Worm (Caenorhabditis elegans) whole organism, L4 larva: ENCODE results near the gene Y37D8A.19.

ENCODE experiments used
- F26F4.8 ChIP-seq: fragments of 200-800 bp; sonication (Bioruptor generic); conservative IDR thresholded peaks from 2 replicates; pipeline ENCODE4 v1.3.6; 2022; ENCODE audit warnings: missing genetic modification characterization, missing compliant biosample characterization
- F44E2.7 ChIP-seq: fragments of 200-800 bp; sonication (Bioruptor generic); IDR thresholded peaks from 2 replicates; pipeline ENCODE4 v2.1.2; 2022; ENCODE audit warnings: missing genetic modification characterization, missing compliant biosample characterization
- T26A8.4 ChIP-seq: fragments of 200-800 bp; sonication (Bioruptor generic); IDR thresholded peaks from 2 replicates; pipeline ENCODE4 v1.3.6; 2022; ENCODE audit warnings: missing genetic modification characterization, missing compliant biosample characterization
- Y75B8A.6 ChIP-seq: fragments of 200-800 bp; sonication (Bioruptor generic); IDR thresholded peaks from 2 replicates; pipeline ENCODE4 v1.3.6; 2022; ENCODE audit warnings: missing genetic modification reagents, missing genetic modification characterization, missing compliant biosample characterization
- ceh-32 ChIP-seq: sonication (generic microtip); optimal IDR thresholded peaks from 2 replicates; lab custom pipeline; 2016; ENCODE audit warnings: mild to moderate bottlenecking, missing genetic modification characterization, missing compliant biosample characterization; ENCODE audit not compliant: poor library complexity
- ceh-44 ChIP-seq: fragments of 200-800 bp; sonication (Bioruptor generic); IDR thresholded peaks from 2 replicates; pipeline ENCODE4 v1.3.6; 2022; ENCODE audit warnings: missing genetic modification reagents, missing genetic modification characterization, missing compliant biosample characterization
- cey-2 ChIP-seq: sonication (generic microtip); optimal IDR thresholded peaks from 3 replicates; lab custom pipeline; 2017; ENCODE audit warnings: missing genetic modification characterization, mild to moderate bottlenecking, missing compliant biosample characterization, antibody characterized with exemption, borderline replicate concordance; ENCODE audit not compliant: insufficient read depth
- dmd-6 ChIP-seq: fragments of 200-800 bp; sonication (Bioruptor generic); IDR thresholded peaks from 2 replicates; pipeline ENCODE4 v1.3.6; 2022; ENCODE audit warnings: missing genetic modification reagents, missing genetic modification characterization, missing compliant biosample characterization
- dmd-8 ChIP-seq: fragments of 200-800 bp; sonication (Bioruptor generic); IDR thresholded peaks from 2 replicates; pipeline ENCODE4 v1.3.6; 2022; ENCODE audit warnings: missing genetic modification characterization, missing compliant biosample characterization
- dpl-1 ChIP-seq: fragments of 150-350 bp; optimal IDR thresholded peaks from 2 replicates; lab custom pipeline; 2014; ENCODE audit warnings: missing biosample characterization, missing genetic modification reagents, missing genetic modification characterization
- egl-43 ChIP-seq: fragments of 200-800 bp; sonication (Bioruptor generic); IDR thresholded peaks from 2 replicates; pipeline ENCODE4 v1.3.6; 2022; ENCODE audit warnings: missing genetic modification reagents, missing genetic modification characterization, missing compliant biosample characterization
- fkh-10 ChIP-seq: fragments of 150-350 bp; optimal IDR thresholded peaks from 2 replicates; lab custom pipeline; 2014; ENCODE audit warnings: missing biosample characterization, missing genetic modification reagents, missing genetic modification characterization
- hif-1 ChIP-seq, 2 experiments: sonication (generic microtip); optimal IDR thresholded peaks; 2 replicates each; lab custom pipeline; 2016 to 2017; ENCODE audit warnings: missing compliant biosample characterization in 2 of 2, missing genetic modification characterization in 2 of 2, missing genetic modification reagents in 2 of 2, missing genotype in 2 of 2, mild to moderate bottlenecking in 1 of 2
- hlh-11 ChIP-seq: fragments of 200-800 bp; sonication (Bioruptor generic); optimal IDR thresholded peaks from 2 replicates; lab custom pipeline; 2018; ENCODE audit warnings: mild to moderate bottlenecking, missing genetic modification characterization, missing compliant biosample characterization
- hlh-30 ChIP-seq: sonication (generic microtip); optimal IDR thresholded peaks from 2 replicates; lab custom pipeline; 2017; ENCODE audit warnings: antibody characterized with exemption, mild to moderate bottlenecking, missing genetic modification characterization, missing compliant biosample characterization; ENCODE audit not compliant: insufficient read depth
- hmg-1.1 ChIP-seq: fragments of 200-800 bp; sonication (Bioruptor generic); IDR thresholded peaks from 2 replicates; pipeline ENCODE4 v1.3.6; 2022; ENCODE audit warnings: missing genetic modification reagents, missing genetic modification characterization, missing compliant biosample characterization
- jun-1 ChIP-seq: fragments of 150-350 bp; optimal IDR thresholded peaks from 2 replicates; lab custom pipeline; 2014; ENCODE audit warnings: missing biosample characterization, missing genetic modification reagents, missing genetic modification characterization
- lin-15B ChIP-seq: fragments of 150-350 bp; sonication (generic microtip); optimal IDR thresholded peaks from 3 replicates; lab custom pipeline; 2014; ENCODE audit warnings: missing biosample characterization, missing genetic modification characterization
- mep-1 ChIP-seq: fragments of 150-350 bp; sonication (generic microtip); optimal IDR thresholded peaks from 3 replicates; lab custom pipeline; 2014; ENCODE audit warnings: missing biosample characterization, missing genetic modification characterization
- nhr-11 ChIP-seq: fragments of 150-350 bp; optimal IDR thresholded peaks from 2 replicates; lab custom pipeline; 2014; ENCODE audit warnings: missing biosample characterization, missing genetic modification characterization
- nhr-28 ChIP-seq: fragments of 150-350 bp; optimal IDR thresholded peaks from 2 replicates; lab custom pipeline; 2014; ENCODE audit warnings: missing biosample characterization, missing genetic modification characterization
- nhr-48 ChIP-seq: sonication (generic microtip); optimal IDR thresholded peaks from 2 replicates; lab custom pipeline; 2016; ENCODE audit warnings: mild to moderate bottlenecking, missing genetic modification characterization, missing compliant biosample characterization
- saeg-2 ChIP-seq: fragments of 200-800 bp; sonication (Bioruptor generic); IDR thresholded peaks from 2 replicates; pipeline ENCODE4 v1.3.6; 2022; ENCODE audit warnings: missing genetic modification reagents, missing genetic modification characterization, missing compliant biosample characterization
- sdz-12 ChIP-seq: fragments of 200-800 bp; sonication (Bioruptor generic); optimal IDR thresholded peaks from 2 replicates; lab custom pipeline; 2018; ENCODE audit warnings: mild to moderate bottlenecking, missing genetic modification characterization, missing compliant biosample characterization
- set-16 ChIP-seq: fragments of 200-800 bp; sonication (Bioruptor generic); IDR thresholded peaks from 2 replicates; pipeline ENCODE4 v1.3.6; 2022; ENCODE audit warnings: missing genetic modification reagents, missing genetic modification characterization, missing compliant biosample characterization
- snpc-1.2 ChIP-seq: fragments of 200-800 bp; sonication (Bioruptor generic); IDR thresholded peaks from 2 replicates; pipeline ENCODE4 v1.3.6; 2022; ENCODE audit warnings: missing genetic modification reagents, missing genetic modification characterization, missing compliant biosample characterization
- spr-1 ChIP-seq: sonication (generic microtip); optimal IDR thresholded peaks from 2 replicates; lab custom pipeline; 2016; ENCODE audit warnings: mild to moderate bottlenecking, missing genetic modification characterization, missing compliant biosample characterization
- spr-3 ChIP-seq: fragments of 200-800 bp; sonication (Bioruptor generic); optimal IDR thresholded peaks from 2 replicates; lab custom pipeline; 2018; ENCODE audit warnings: mild to moderate bottlenecking, missing genetic modification characterization, missing compliant biosample characterization
- tag-97 ChIP-seq: fragments of 200-800 bp; sonication (Bioruptor generic); IDR thresholded peaks from 2 replicates; pipeline ENCODE4 v1.3.6; 2022; ENCODE audit warnings: missing genetic modification characterization, missing compliant biosample characterization
- unc-130 ChIP-seq: sonication (generic microtip); optimal IDR thresholded peaks from 2 replicates; lab custom pipeline; 2016; ENCODE audit warnings: missing genetic modification reagents, missing genetic modification characterization, missing compliant biosample characterization
- unc-39 ChIP-seq: sonication (generic microtip); optimal IDR thresholded peaks from 2 replicates; lab custom pipeline; 2017; ENCODE audit warnings: missing biosample characterization, missing genetic modification characterization
- unc-62 ChIP-seq, 3 experiments: fragments of 150-350 bp in 1 of 3; sonication (generic microtip); optimal IDR thresholded peaks in 2 of 3; peaks in 1 of 3; 1 replicate in 1 of 3; 2 replicates in 2 of 3; lab custom pipeline; 2014 to 2017; ENCODE audit warnings: missing biosample characterization in 3 of 3, missing genetic modification characterization in 3 of 3, missing genetic modification reagents in 3 of 3, missing genotype in 1 of 3
- zfp-3 ChIP-seq: fragments of 200-800 bp; sonication (Bioruptor generic); conservative IDR thresholded peaks from 2 replicates; pipeline ENCODE4 v1.3.6; 2022; ENCODE audit warnings: missing genetic modification reagents, missing genetic modification characterization, missing compliant biosample characterization

Gene Y37D8A.19

ce11 chrIII:12929573-12929972 is at the start of gene Y37D8A.19:
Gene Y37D8A.19, plus strand, starts transcription at chrIII:12929873.
- no peak for TF ChIP-seq sdz-12
- no peak for TF ChIP-seq unc-130 (GFP tag; lab: Kevin White, UChicago)
- no peak for TF ChIP-seq ceh-32
- no peak for TF ChIP-seq nhr-11 (tag; lab: Kevin White, UChicago)
- no peak for TF ChIP-seq snpc-1.2 (GFP tag; lab: Robert Waterston, UW)
- TF ChIP-seq ceh-44 (GFP tag; lab: Robert Waterston, UW), result no peak
- TF ChIP-seq nhr-28 (tag; lab: Kevin White, UChicago), result no peak
- TF ChIP-seq hmg-1.1 (GFP tag; lab: Robert Waterston, UW), result no peak
- no peak for TF ChIP-seq jun-1 (tag; lab: Kevin White, UChicago)
- TF ChIP-seq saeg-2 (GFP tag; lab: Robert Waterston, UW), result no peak
- no peak for TF ChIP-seq hlh-11
- no peak for TF ChIP-seq zfp-3
- no peak for TF ChIP-seq T26A8.4 (GFP tag; lab: Robert Waterston, UW)

- TF ChIP-seq dmd-6 (GFP tag; lab: Robert Waterston, UW) (no peak), Y75B8A.6 (GFP tag; lab: Robert Waterston, UW) (0 out of 2 replicates have a peak, but pooled peaks have one; percentile 6), egl-43 (GFP tag; lab: Robert Waterston, UW) (no peak), hlh-30 (tag; lab: Kevin White, UChicago) (no peak), cey-2 (tag; lab: Kevin White, UChicago) (no peak)
These were observed 49.0 kb upstream of the Y37D8A.19 start for ce11 chrIII:12880704-12881103.

- TF ChIP-seq unc-39 (no peak), set-16 (GFP tag; lab: Robert Waterston, UW) (peak; percentile 19; the same call in 1 of the 2 replicates)
These were observed 44.5 kb upstream of the Y37D8A.19 start for ce11 chrIII:12885153-12885552.

ce11 chrIII:12891580-12891979 is 38.1 kb upstream of the Y37D8A.19 start, which contains the start of the genes Y37D8A.29 and unc-71:
Gene Y37D8A.29, minus strand, starts transcription at chrIII:12891680.
Gene unc-71, minus strand, starts transcription at chrIII:12891738.
- peak in 1 of 2 experiments; percentile 20 for TF ChIP-seq unc-62 (GFP tag; optimal IDR thresholded peaks at IDR 0.05 in 1 of 2; lab: Kevin White, UChicago)
- no peak for TF ChIP-seq unc-62 (tag; optimal IDR thresholded peaks at IDR 0.05; lab: Kevin White, UChicago)
- no peak for TF ChIP-seq Y75B8A.6 (GFP tag; lab: Robert Waterston, UW)

- TF ChIP-seq spr-3 (GFP tag; lab: Kevin White, UChicago) (no peak), fkh-10 (peak; percentile 46)
These were observed 36.9 kb upstream of the Y37D8A.19 start for ce11 chrIII:12892767-12893166.

- no peak for TF ChIP-seq tag-97 (GFP tag; lab: Robert Waterston, UW)
- TF ChIP-seq mep-1 (tag; lab: Kevin White, UChicago), result no peak
- no peak for TF ChIP-seq F44E2.7
- peak in 1 of 2 experiments; percentile 50 for TF ChIP-seq unc-62 (GFP tag; optimal IDR thresholded peaks at IDR 0.05 in 1 of 2; lab: Kevin White, UChicago)
- TF ChIP-seq unc-62 (tag; optimal IDR thresholded peaks at IDR 0.05; lab: Kevin White, UChicago), result no peak
- TF ChIP-seq unc-130 (GFP tag; lab: Kevin White, UChicago), result no peak
- TF ChIP-seq spr-1 (tag; lab: Kevin White, UChicago), result no peak
- no peak for TF ChIP-seq lin-15B (tag; lab: Kevin White, UChicago)
These were observed 35.5 kb upstream of the Y37D8A.19 start for ce11 chrIII:12894207-12894606.

ce11 chrIII:12904052-12904451 is 25.6 kb upstream of the Y37D8A.19 start:
- TF ChIP-seq set-16 (GFP tag; lab: Robert Waterston, UW), result no peak
- TF ChIP-seq mep-1 (tag; lab: Kevin White, UChicago), result no peak
- TF ChIP-seq dpl-1 (GFP tag; lab: Kevin White, UChicago), result no peak
- peak in 1 of 2 experiments; percentile 69 for TF ChIP-seq unc-62 (GFP tag; optimal IDR thresholded peaks at IDR 0.05 in 1 of 2; lab: Kevin White, UChicago)
- TF ChIP-seq unc-62 (tag; optimal IDR thresholded peaks at IDR 0.05; lab: Kevin White, UChicago), result no peak
- TF ChIP-seq hif-1 (tag; optimal IDR thresholded peaks at IDR 0.05; lab: Kevin White, UChicago), result no peak
- no peak for TF ChIP-seq nhr-48 (tag; lab: Kevin White, UChicago)
- no peak for TF ChIP-seq F26F4.8 (GFP tag; lab: Robert Waterston, UW)
- no peak for TF ChIP-seq dmd-8 (GFP tag; lab: Robert Waterston, UW)
